Fruit fly (Drosophila melanogaster) S2 (cell line): ENCODE measurements around the gene CG17404.

Experiments
- CG8478 ChIP-seq: fragments of >200 bp; optimal IDR thresholded peaks from 2 replicates; lab custom pipeline; 2018
- CTCF ChIP-seq, 2 experiments: fragments of >200 bp; optimal IDR thresholded peaks; 2 replicates each; lab custom pipeline; 2018

- TF ChIP-seq CG8478 (lab: Kevin White, UChicago), result no peak
- TF ChIP-seq CTCF (optimal IDR thresholded peaks at IDR 0.05; lab: Kevin White, UChicago), result no peak
Observed at dm6 chr3R:12236804-12237203, 12.0 kb upstream of the CG17404 start, which contains the start of gene Cyp313a2.
